Worm (Caenorhabditis elegans): ENCODE measurements around the gene tag-18.

tag-18 gene

ce11 chrX:3725437-3725836 lies 8.4 kb downstream of the tag-18 start:
- TF ChIP-seq ztf-7 (tag; optimal IDR thresholded peaks at IDR 0.05) (no peak), lim-7 (GFP tag; IDR thresholded peaks at IDR 0.05) (no peak), lin-13 (GFP tag; optimal IDR thresholded peaks at IDR 0.05) (no peak), lin-39 (tag; optimal IDR thresholded peaks at IDR 0.05) (no peak)

ce11 chrX:3722567-3722966 lies 11.3 kb downstream of the tag-18 start:
- TF ChIP-seq dmd-8 (GFP tag; IDR thresholded peaks at IDR 0.05) (0 out of 2 replicates have a peak, but pooled peaks have one; percentile 38), lim-7 (GFP tag; IDR thresholded peaks at IDR 0.05) (peak; percentile 62), Y105C5A.15 (GFP tag; IDR thresholded peaks at IDR 0.05) (0 out of 2 replicates have a peak, but pooled peaks have one; percentile 36), snpc-1.2 (GFP tag; IDR thresholded peaks at IDR 0.05) (peak; percentile 38; the same call in 1 of the 2 replicates)

- TF ChIP-seq F49E8.2 (tag; optimal IDR thresholded peaks at IDR 0.05; ENCODE audit: borderline replicate concordance), result no peak
- TF ChIP-seq unc-62 (GFP tag; optimal IDR thresholded peaks at IDR 0.05 in 1 of 2), result peak in 1 of 2 experiments; percentile 93
- no peak for TF ChIP-seq unc-62 (tag; optimal IDR thresholded peaks at IDR 0.05)
These were observed 18.0 kb downstream of the tag-18 start for ce11 chrX:3715835-3716234.

- 0 out of 2 replicates have a peak, but pooled peaks have one; percentile 13 for TF ChIP-seq dmd-9 (GFP tag; IDR thresholded peaks at IDR 0.05)
- TF ChIP-seq jun-1 (tag; optimal IDR thresholded peaks at IDR 0.05), result no peak
These were observed 19.0 kb downstream of the tag-18 start, which contains the start of gene C01C4.2 for ce11 chrX:3714797-3715196. Gene C01C4.2, plus strand, starts transcription at chrX:3715097.

- peak in 1 of 2 experiments; percentile 89 for TF ChIP-seq unc-62 (GFP tag; optimal IDR thresholded peaks at IDR 0.05 in 1 of 2)
- no peak for TF ChIP-seq unc-62 (tag; optimal IDR thresholded peaks at IDR 0.05)
- TF ChIP-seq lin-1 (GFP tag; IDR thresholded peaks at IDR 0.05), result no peak
- TF ChIP-seq daf-16 (GFP tag; optimal IDR thresholded peaks at IDR 0.05), result peak in 1 of 2 experiments; percentile 76
- TF ChIP-seq daf-16 (tag; optimal IDR thresholded peaks at IDR 0.05), result no peak
- 0 out of 2 replicates have a peak, but pooled peaks have one; percentile 8 for TF ChIP-seq ceh-20 (GFP tag; IDR thresholded peaks at IDR 0.05)
- TF ChIP-seq spr-1 (tag; optimal IDR thresholded peaks at IDR 0.05), result no peak
- TF ChIP-seq saeg-2 (GFP tag; IDR thresholded peaks at IDR 0.05), result no peak
- TF ChIP-seq hmg-1.1 (GFP tag; IDR thresholded peaks at IDR 0.05), result 0 out of 2 replicates have a peak, but pooled peaks have one; percentile 25
These were observed 22.2 kb downstream of the tag-18 start for ce11 chrX:3711581-3712101.

- peak in 1 of 2 experiments; percentile 55 for TF ChIP-seq daf-16 (GFP tag; optimal IDR thresholded peaks at IDR 0.05)
- no peak for TF ChIP-seq daf-16 (tag; optimal IDR thresholded peaks at IDR 0.05)
- no peak for TF ChIP-seq ZK337.2 (GFP tag; IDR thresholded peaks at IDR 0.05)
These were observed 24.1 kb downstream of the tag-18 start for ce11 chrX:3709747-3710146.

- TF ChIP-seq lin-39 (tag; optimal IDR thresholded peaks at IDR 0.05), result no peak
- TF ChIP-seq daf-16 (GFP tag; optimal IDR thresholded peaks at IDR 0.05), result peak in 1 of 2 experiments; percentile 64
- no peak for TF ChIP-seq daf-16 (tag; optimal IDR thresholded peaks at IDR 0.05)
- TF ChIP-seq nhr-6 (tag; optimal IDR thresholded peaks at IDR 0.05), result no peak
- TF ChIP-seq set-16 (GFP tag; IDR thresholded peaks at IDR 0.05), result peak; percentile 58; the same call in 1 of the 2 replicates
- no peak for TF ChIP-seq hlh-30 (tag; optimal IDR thresholded peaks at IDR 0.05; ENCODE audit: insufficient read depth)
- no peak for TF ChIP-seq mxl-3 (GFP tag; optimal IDR thresholded peaks at IDR 0.05)
These were observed 27.5 kb downstream of the tag-18 start for ce11 chrX:3706319-3706718.

- peak in 1 of 2 experiments; percentile 15 for TF ChIP-seq lsy-2 (tag; optimal IDR thresholded peaks at IDR 0.05)
- TF ChIP-seq hif-1 (tag; optimal IDR thresholded peaks at IDR 0.05), result no peak
- 0 out of 2 replicates have a peak, but pooled peaks have one; percentile 20 for TF ChIP-seq ceh-20 (GFP tag; IDR thresholded peaks at IDR 0.05)
- peak; percentile 68 for TF ChIP-seq hlh-30 (tag; optimal IDR thresholded peaks at IDR 0.05; ENCODE audit: insufficient read depth)
- peak in 1 of 2 experiments; percentile 94 for TF ChIP-seq unc-62 (GFP tag; optimal IDR thresholded peaks at IDR 0.05 in 1 of 2)
- no peak for TF ChIP-seq unc-62 (tag; optimal IDR thresholded peaks at IDR 0.05)
These were observed 28.5 kb downstream of the tag-18 start for ce11 chrX:3705319-3705718.

All from whole organism, L4 larva.